Fruit fly (Drosophila melanogaster) Kc167 (cell line): Measurements from ENCODE around the gene mRpL35.

Experiments
- Sin3A ChIP-seq: fragments of >200 bp; optimal IDR thresholded peaks from 2 replicates; lab custom pipeline; 2018; ENCODE audit warnings: missing external identifiers
- h ChIP-seq: fragments of >200 bp; optimal IDR thresholded peaks from 3 replicates; lab custom pipeline; 2018; ENCODE audit warnings: missing external identifiers
- psq ChIP-seq: fragments of >200 bp; optimal IDR thresholded peaks from 2 replicates; lab custom pipeline; 2017; ENCODE audit warnings: missing external identifiers
- ttk ChIP-seq: sonication (Bioruptor generic); optimal IDR thresholded peaks from 2 replicates; lab custom pipeline; 2017; ENCODE audit warnings: missing external identifiers

DNA sequence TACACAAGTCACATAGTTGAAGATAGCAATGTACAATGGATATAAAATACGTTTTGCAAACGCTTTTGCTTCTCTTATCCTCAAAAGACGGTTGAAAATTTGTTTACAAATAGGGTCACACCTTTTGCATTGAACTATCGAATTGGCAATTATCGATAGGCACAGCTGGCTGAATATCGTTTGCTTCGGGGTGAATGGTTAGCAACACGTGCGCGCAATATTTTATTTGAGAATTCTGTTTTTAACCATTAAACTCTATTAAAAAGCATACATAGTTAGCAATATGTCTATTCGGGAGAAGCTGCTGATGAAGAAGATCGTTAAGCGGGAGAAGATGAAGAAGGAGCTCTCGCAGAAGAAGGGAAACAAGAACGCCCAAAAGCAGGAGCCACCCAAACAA, 12.2 kb downstream of the mRpL35 start:
- TF ChIP-seq h (lab: Kevin White, UChicago) (no peak), Sin3A (lab: Kevin White, UChicago) (no peak), ttk (lab: Kevin White, UChicago) (no peak), psq (lab: Kevin White, UChicago) (no peak)
